Fruit fly (Drosophila melanogaster): ENCODE measurements around the gene pum.

Gene pum

dm6 chr3R:9144003-9144721 lies 93.3 kb downstream of the pum start (continued):
- no peak for TF ChIP-seq CG7963 (GFP tag; IDR thresholded peaks at IDR 0.05; ENCODE audit: partially characterized antibody)
- TF ChIP-seq B-H2 (GFP tag; optimal IDR thresholded peaks at IDR 0.05) = no peak
- peak; percentile 11 for TF ChIP-seq cwo (GFP tag; optimal IDR thresholded peaks at IDR 0.05)
- no peak for TF ChIP-seq Asciz (GFP tag; optimal IDR thresholded peaks at IDR 0.05)
- peak; percentile 65; the same call in 1 of the 3 replicates for TF ChIP-seq CG2199 (GFP tag; IDR thresholded peaks at IDR 0.05)
- peak; percentile 53 for TF ChIP-seq CG32772 (GFP tag; IDR thresholded peaks at IDR 0.05)
- TF ChIP-seq E2f2 (GFP tag; IDR thresholded peaks at IDR 0.05) = no peak
- peak; percentile 24 for TF ChIP-seq abd-A (tag; optimal IDR thresholded peaks at IDR 0.05)
- peak in 1 of 2 experiments; percentile 63 for TF ChIP-seq Pdp1 (GFP tag; optimal IDR thresholded peaks at IDR 0.05)
- peak; percentile 82 for TF ChIP-seq sens (GFP tag)
- TF ChIP-seq CG4360 (GFP tag; IDR thresholded peaks at IDR 0.05) = peak; percentile 94
- peak; percentile 21; the same call in 1 of the 3 replicates for TF ChIP-seq zfh1 (GFP tag; IDR thresholded peaks at IDR 0.05)
- TF ChIP-seq onecut (GFP tag; IDR thresholded peaks at IDR 0.05) = 0 out of 2 replicates have a peak, but pooled peaks have one; percentile 9
- TF ChIP-seq Ets97D (GFP tag; optimal IDR thresholded peaks at IDR 0.05) = no peak
- TF ChIP-seq CG8478 (optimal IDR thresholded peaks at IDR 0.05) = no peak
- TF ChIP-seq run (tag; optimal IDR thresholded peaks at IDR 0.05) = peak; percentile 67
- TF ChIP-seq stc (GFP tag; IDR thresholded peaks at IDR 0.05) = peak; percentile 13; the same call in 1 of the 2 replicates
- TF ChIP-seq pros (GFP tag; optimal IDR thresholded peaks at IDR 0.05) = peak; percentile 33
- no peak for TF ChIP-seq ato (GFP tag; IDR thresholded peaks at IDR 0.05; ENCODE audit: partially characterized antibody)
- TF ChIP-seq CG9727 (GFP tag; optimal IDR thresholded peaks at IDR 0.05) = no peak
- TF ChIP-seq nau (GFP tag; optimal IDR thresholded peaks at IDR 0.05) = peak; percentile 53
- peak; percentile 83 for TF ChIP-seq CG17359 (tag; optimal IDR thresholded peaks at IDR 0.05)

dm6 chr3R:9140914-9141313 lies 96.6 kb downstream of the pum start:
- TF ChIP-seq sd (tag; optimal IDR thresholded peaks at IDR 0.05) (peak; percentile 53), CG3281 (GFP tag; optimal IDR thresholded peaks at IDR 0.05) (no peak), slou (GFP tag; optimal IDR thresholded peaks at IDR 0.05) (no peak), pho (GFP tag; optimal IDR thresholded peaks at IDR 0.05) (no peak), Pdp1 (GFP tag; optimal IDR thresholded peaks at IDR 0.05) (peak in 1 of 2 experiments; percentile 92)

- TF ChIP-seq lbe (GFP tag; optimal IDR thresholded peaks at IDR 0.05) (no peak), Hr78 (GFP tag; optimal IDR thresholded peaks at IDR 0.05) (no peak), CG16863 (GFP tag; optimal IDR thresholded peaks at IDR 0.05) (no peak), abd-A (tag; optimal IDR thresholded peaks at IDR 0.05) (peak; percentile 89), psq (GFP tag; optimal IDR thresholded peaks at IDR 0.05) (no peak), CG8765 (GFP tag; IDR thresholded peaks at IDR 0.05) (no peak), onecut (GFP tag; IDR thresholded peaks at IDR 0.05) (peak; percentile 46; the same call in 1 of the 2 replicates), CG8281 (tag; optimal IDR thresholded peaks at IDR 0.05) (no peak), CG7372 (GFP tag; IDR thresholded peaks at IDR 0.05) (no peak), hth (optimal IDR thresholded peaks at IDR 0.05) (no peak), sens (GFP tag) (peak; percentile 22), CG1603 (tag; optimal IDR thresholded peaks at IDR 0.05) (no peak), CkIIα-i1 (GFP tag; IDR thresholded peaks at IDR 0.05) (no peak), CG11560 (tag; IDR thresholded peaks at IDR 0.05) (no peak), Myb (GFP tag; optimal IDR thresholded peaks at IDR 0.05) (no peak), CG8359 (GFP tag; optimal IDR thresholded peaks at IDR 0.05; ENCODE audit: borderline replicate concordance) (no peak), Sox102F (GFP tag; optimal IDR thresholded peaks at IDR 0.05) (no peak), pb (GFP tag; optimal IDR thresholded peaks at IDR 0.05) (no peak), cas (GFP tag; IDR thresholded peaks at IDR 0.05) (no peak), CG9609 (GFP tag; optimal IDR thresholded peaks at IDR 0.05) (no peak), Doc3 (GFP tag; IDR thresholded peaks at IDR 0.05; ENCODE audit: partially characterized antibody) (no peak), Mad (GFP tag; optimal IDR thresholded peaks at IDR 0.05) (no peak), odd (GFP tag; optimal IDR thresholded peaks at IDR 0.05) (no peak), CG15601 (tag; optimal IDR thresholded peaks at IDR 0.05) (no peak), btn (GFP tag; optimal IDR thresholded peaks at IDR 0.05) (no peak)
Measured at dm6 chr3R:9140165-9140564, 97.3 kb downstream of the pum start.
